Worm (Caenorhabditis elegans) whole organism, mixed stage, embryonic: ENCODE results near the gene Y57G11C.48.

Experiments used
- bed-3 ChIP-seq: fragments of 200-800 bp; sonication (Bioruptor generic); optimal IDR thresholded peaks from 3 replicates; lab custom pipeline; 2018; ENCODE audit warnings: mild to moderate bottlenecking, missing genetic modification characterization, moderate library complexity, missing compliant biosample characterization
- blmp-1 ChIP-seq: fragments of 150-350 bp; optimal IDR thresholded peaks from 2 replicates; lab custom pipeline; 2014; ENCODE audit warnings: missing biosample characterization, missing genetic modification characterization
- ceh-39 ChIP-seq: fragments of 150-350 bp; optimal IDR thresholded peaks from 2 replicates; lab custom pipeline; 2014; ENCODE audit warnings: missing biosample characterization, missing genetic modification characterization
- ceh-43 ChIP-seq: fragments of 200-800 bp; sonication (Bioruptor generic); optimal IDR thresholded peaks from 2 replicates; lab custom pipeline; 2018; ENCODE audit warnings: mild to moderate bottlenecking, missing genetic modification characterization, moderate library complexity, missing compliant biosample characterization
- ceh-83 ChIP-seq: fragments of 200-800 bp; sonication (Bioruptor generic); optimal IDR thresholded peaks from 2 replicates; lab custom pipeline; 2018; ENCODE audit warnings: mild to moderate bottlenecking, missing genetic modification characterization, missing compliant biosample characterization
- cnd-1 ChIP-seq: fragments of 200-800 bp; sonication (Bioruptor generic); optimal IDR thresholded peaks from 2 replicates; lab custom pipeline; 2018; ENCODE audit warnings: mild to moderate bottlenecking, missing genetic modification characterization, missing compliant biosample characterization
- elt-1 ChIP-seq: sonication (generic microtip); optimal IDR thresholded peaks from 2 replicates; lab custom pipeline; 2017; ENCODE audit warnings: missing genetic modification characterization, mild to moderate bottlenecking, missing compliant biosample characterization, antibody characterized with exemption, moderate library complexity, borderline replicate concordance; ENCODE audit not compliant: insufficient read depth
- elt-3 ChIP-seq: fragments of 150-350 bp; optimal IDR thresholded peaks from 2 replicates; lab custom pipeline; 2014; ENCODE audit warnings: missing biosample characterization, missing genetic modification characterization
- flh-1 ChIP-seq: fragments of 200-800 bp; sonication (Bioruptor generic); optimal IDR thresholded peaks from 2 replicates; lab custom pipeline; 2018; ENCODE audit warnings: mild to moderate bottlenecking, missing genetic modification characterization, moderate library complexity, missing compliant biosample characterization
- ham-2 ChIP-seq: fragments of 200-800 bp; sonication (Bioruptor generic); optimal IDR thresholded peaks from 2 replicates; lab custom pipeline; 2018; ENCODE audit warnings: mild to moderate bottlenecking, missing genetic modification characterization, missing compliant biosample characterization
- hlh-1 ChIP-seq: fragments of 150-350 bp; optimal IDR thresholded peaks from 2 replicates; lab custom pipeline; 2014; ENCODE audit warnings: missing biosample characterization, missing genetic modification reagents, missing genetic modification characterization
- lin-13 ChIP-seq: fragments of 150-350 bp; optimal IDR thresholded peaks from 2 replicates; lab custom pipeline; 2014; ENCODE audit warnings: missing biosample characterization, missing genetic modification characterization
- lin-32 ChIP-seq: fragments of 200-800 bp; sonication (Bioruptor generic); optimal IDR thresholded peaks from 2 replicates; lab custom pipeline; 2018; ENCODE audit warnings: mild to moderate bottlenecking, missing genetic modification characterization, missing compliant biosample characterization
- lsy-2 ChIP-seq: fragments of 150-350 bp; optimal IDR thresholded peaks from 2 replicates; lab custom pipeline; 2014; ENCODE audit warnings: missing biosample characterization, missing genetic modification characterization
- mab-5 ChIP-seq: fragments of 150-350 bp; optimal IDR thresholded peaks from 2 replicates; lab custom pipeline; 2014; ENCODE audit warnings: missing biosample characterization, missing genetic modification characterization
- mep-1 ChIP-seq: fragments of 150-350 bp; optimal IDR thresholded peaks from 2 replicates; lab custom pipeline; 2017; ENCODE audit warnings: missing biosample characterization, missing genetic modification reagents, missing genetic modification characterization, inconsistent platforms
- mls-2 ChIP-seq: sonication (generic microtip); optimal IDR thresholded peaks from 2 replicates; lab custom pipeline; 2016; ENCODE audit warnings: mild to moderate bottlenecking, missing genetic modification characterization, moderate library complexity, missing compliant biosample characterization
- nhr-12 ChIP-seq: fragments of 150-350 bp; optimal IDR thresholded peaks from 2 replicates; lab custom pipeline; 2014; ENCODE audit warnings: missing biosample characterization, missing genetic modification characterization
- nhr-2 ChIP-seq: fragments of 150-350 bp; optimal IDR thresholded peaks from 2 replicates; lab custom pipeline; 2014; ENCODE audit warnings: missing biosample characterization, missing genetic modification characterization
- nhr-237 ChIP-seq: fragments of 150-350 bp; optimal IDR thresholded peaks from 2 replicates; lab custom pipeline; 2014; ENCODE audit warnings: missing biosample characterization, missing genetic modification characterization
- nhr-28 ChIP-seq: fragments of 150-350 bp; optimal IDR thresholded peaks from 2 replicates; lab custom pipeline; 2014; ENCODE audit warnings: missing biosample characterization, missing genetic modification characterization
- nhr-76 ChIP-seq: sonication (generic microtip); optimal IDR thresholded peaks from 2 replicates; lab custom pipeline; 2017; ENCODE audit warnings: missing biosample characterization, missing genetic modification characterization
- sem-2 ChIP-seq: fragments of 200-800 bp; sonication (Bioruptor generic); optimal IDR thresholded peaks from 2 replicates; lab custom pipeline; 2018; ENCODE audit warnings: mild to moderate bottlenecking, missing genetic modification characterization, missing compliant biosample characterization
- snpc-4 ChIP-seq: fragments of 150-350 bp; optimal IDR thresholded peaks from 2 replicates; lab custom pipeline; 2014; ENCODE audit warnings: missing biosample characterization, missing genetic modification characterization
- sptf-1 ChIP-seq: sonication (generic microtip); optimal IDR thresholded peaks from 2 replicates; lab custom pipeline; 2017; ENCODE audit warnings: mild to moderate bottlenecking, missing genetic modification characterization, moderate library complexity, missing compliant biosample characterization
- tbx-8 ChIP-seq: fragments of 200-800 bp; sonication (Bioruptor generic); optimal IDR thresholded peaks from 2 replicates; lab custom pipeline; 2018; ENCODE audit warnings: mild to moderate bottlenecking, missing genetic modification characterization, moderate library complexity, missing compliant biosample characterization
- unc-120 ChIP-seq: sonication (generic microtip); optimal IDR thresholded peaks from 2 replicates; lab custom pipeline; 2017; ENCODE audit warnings: missing genetic modification characterization, missing compliant biosample characterization; ENCODE audit not compliant: poor library complexity, severe bottlenecking
- unc-39 ChIP-seq: fragments of 150-350 bp; optimal IDR thresholded peaks from 2 replicates; lab custom pipeline; 2014; ENCODE audit warnings: missing biosample characterization, missing genetic modification characterization
- unc-62 ChIP-seq: fragments of 150-350 bp; optimal IDR thresholded peaks from 2 replicates; lab custom pipeline; 2014; ENCODE audit warnings: missing biosample characterization, missing genetic modification reagents, missing genetic modification characterization
- zip-8 ChIP-seq: fragments of 150-350 bp; optimal IDR thresholded peaks from 2 replicates; lab custom pipeline; 2014; ENCODE audit warnings: missing biosample characterization, missing genetic modification characterization
- ztf-11 ChIP-seq: fragments of 150-350 bp; optimal IDR thresholded peaks from 2 replicates; lab custom pipeline; 2014; ENCODE audit warnings: missing biosample characterization, missing genetic modification characterization

The Y57G11C.48 gene

DNA sequence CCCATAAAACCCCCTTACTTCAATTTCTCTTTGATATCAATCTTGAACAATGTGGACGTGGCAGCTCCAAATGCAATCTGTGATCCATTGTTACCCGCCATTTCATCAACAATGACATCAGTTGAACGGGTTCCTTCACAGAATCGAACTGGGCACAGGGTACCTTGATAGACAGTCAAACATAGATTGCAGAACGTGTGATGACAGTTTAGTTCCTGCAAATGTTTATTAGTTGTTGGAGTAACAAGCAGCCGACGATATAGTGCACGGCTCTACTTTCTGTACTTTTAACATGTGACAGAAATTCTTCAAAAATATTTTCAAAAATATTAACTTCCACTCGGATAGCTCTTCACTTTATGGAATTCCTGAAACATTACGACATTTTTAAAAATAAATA lies at the start of gene Y57G11C.48:
Gene Y57G11C.48 (minus strand): TSS at position 101 of the 400 bp plus-strand sequence.
- TF ChIP-seq tbx-8 (GFP tag; lab: Kevin White, UChicago) (no peak), nhr-237 (tag; lab: Kevin White, UChicago) (no peak), bed-3 (GFP tag; lab: Kevin White, UChicago) (no peak), lin-32 (GFP tag; lab: Kevin White, UChicago) (no peak), nhr-28 (tag; lab: Kevin White, UChicago) (no peak), ham-2 (GFP tag; lab: Kevin White, UChicago) (no peak), lsy-2 (tag; lab: Kevin White, UChicago) (no peak), flh-1 (GFP tag; lab: Kevin White, UChicago) (no peak), nhr-76 (tag; lab: Kevin White, UChicago) (no peak), hlh-1 (tag; lab: Kevin White, UChicago) (no peak)

DNA sequence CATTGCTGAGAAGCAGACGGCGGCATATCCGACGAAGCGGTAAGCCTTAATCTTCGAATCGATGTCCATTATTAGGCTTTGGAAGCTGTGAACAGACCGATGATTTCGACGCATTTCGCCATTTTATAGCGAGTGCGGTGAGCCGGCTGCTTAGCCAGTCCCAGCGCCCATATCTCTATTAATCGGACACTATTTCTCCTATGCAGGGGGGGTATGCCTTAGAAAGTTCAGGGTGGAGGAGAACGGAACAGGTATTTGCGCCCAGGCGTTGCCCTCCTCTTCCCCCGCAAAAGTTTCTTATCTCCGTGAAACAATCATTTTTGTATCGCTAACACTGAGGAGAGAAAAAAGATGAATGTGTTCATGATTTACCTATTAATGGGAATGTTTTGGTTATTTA lies 42.5 kb upstream of the Y57G11C.48 start, which contains the start of gene dpy-4:
Gene dpy-4 (minus strand): TSS at position 101 of the 400 bp plus-strand sequence.
- no peak for TF ChIP-seq nhr-12 (tag; lab: Kevin White, UChicago)
- TF ChIP-seq mab-5 (tag; lab: Kevin White, UChicago): no peak
- TF ChIP-seq unc-62 (GFP tag; lab: Kevin White, UChicago): no peak
- TF ChIP-seq ceh-83: no peak
- no peak for TF ChIP-seq unc-120 (tag; lab: Kevin White, UChicago)
- TF ChIP-seq sem-2 (GFP tag; lab: Kevin White, UChicago): no peak
- TF ChIP-seq elt-3: no peak
- no peak for TF ChIP-seq unc-39
- no peak for TF ChIP-seq zip-8 (tag; lab: Kevin White, UChicago)
- TF ChIP-seq ztf-11 (tag; lab: Kevin White, UChicago): no peak
- TF ChIP-seq bed-3 (GFP tag; lab: Kevin White, UChicago): no peak
- no peak for TF ChIP-seq tbx-8 (GFP tag; lab: Kevin White, UChicago)
- no peak for TF ChIP-seq lin-13
- TF ChIP-seq, all 35 proteins: peak for 0

DNA sequence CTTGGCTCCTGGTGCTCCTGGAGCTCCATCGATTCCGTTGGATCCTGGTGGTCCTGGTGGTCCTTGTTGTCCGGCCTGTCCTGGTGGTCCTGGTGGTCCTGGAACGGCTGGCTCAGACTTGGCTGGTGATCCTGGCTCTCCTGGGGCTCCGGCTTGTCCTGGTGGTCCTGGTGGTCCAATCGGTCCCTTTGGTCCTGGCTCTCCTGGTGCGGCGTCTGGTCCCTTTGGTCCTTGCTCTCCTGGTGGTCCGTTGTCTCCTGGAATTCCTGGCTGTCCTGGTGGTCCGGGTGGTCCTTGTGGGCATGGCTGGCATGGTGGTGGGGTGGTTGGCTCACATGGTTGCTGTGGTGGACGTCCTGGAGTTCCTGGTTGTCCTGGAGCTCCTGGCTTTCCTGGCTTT lies 41.7 kb upstream of the Y57G11C.48 start:
- TF ChIP-seq unc-62 (GFP tag; lab: Kevin White, UChicago) (no peak), nhr-2 (tag; lab: Kevin White, UChicago) (no peak), blmp-1 (no peak), nhr-76 (tag; lab: Kevin White, UChicago) (no peak), zip-8 (tag; lab: Kevin White, UChicago) (no peak), nhr-237 (tag; lab: Kevin White, UChicago) (no peak), ceh-39 (tag; lab: Kevin White, UChicago) (no peak), elt-1 (tag; lab: Kevin White, UChicago) (no peak)

DNA sequence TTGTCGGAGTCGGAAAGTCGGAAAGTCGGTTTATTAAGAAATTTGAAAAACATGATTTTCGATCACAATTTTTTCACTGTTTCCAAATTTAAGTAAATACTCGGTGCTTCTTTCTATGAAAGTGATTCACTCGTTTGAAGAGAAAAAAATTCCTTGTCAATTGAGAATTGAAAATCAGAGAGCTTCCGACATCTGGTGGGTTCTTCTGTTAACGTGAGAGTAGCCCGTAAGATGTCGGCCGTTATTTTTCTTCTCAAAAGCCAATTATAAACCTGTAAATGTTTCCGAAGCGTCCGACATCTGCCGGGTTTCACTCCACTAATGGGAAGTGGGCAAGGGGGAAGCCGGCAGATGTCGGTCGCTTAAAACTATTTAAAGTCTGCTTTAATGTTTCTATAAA lies 40.9 kb upstream of the Y57G11C.48 start:
- TF ChIP-seq cnd-1 (tag; lab: Kevin White, UChicago) (no peak), ham-2 (GFP tag; lab: Kevin White, UChicago) (no peak), nhr-28 (tag; lab: Kevin White, UChicago) (no peak), mep-1 (tag; lab: Kevin White, UChicago) (no peak), sem-2 (GFP tag; lab: Kevin White, UChicago) (no peak), mls-2 (tag; lab: Kevin White, UChicago) (no peak), tbx-8 (GFP tag; lab: Kevin White, UChicago) (no peak), ceh-83 (no peak), blmp-1 (no peak), sptf-1 (tag; lab: Kevin White, UChicago) (no peak)

DNA sequence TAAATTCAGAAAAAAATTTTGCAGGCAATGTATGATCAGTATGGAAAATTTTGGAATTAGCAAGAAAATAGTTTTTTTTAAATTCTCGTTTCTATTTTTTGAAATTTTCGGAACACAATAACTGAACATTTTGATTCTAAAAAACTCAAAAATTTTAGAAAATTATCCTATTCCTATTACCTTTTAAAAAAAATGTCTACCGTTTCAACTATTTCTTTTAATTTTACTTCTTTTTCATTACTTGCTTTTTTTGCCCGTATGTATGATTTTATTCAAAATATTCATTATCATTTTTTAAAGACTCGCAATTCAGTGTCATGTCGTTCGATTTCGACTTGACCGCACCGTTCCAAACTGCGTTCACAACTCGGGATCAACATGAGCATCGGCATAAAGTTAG lies 37.2 kb upstream of the Y57G11C.48 start, which contains the start of gene atln-2:
Gene atln-2 (plus strand): TSS at position 301 of the 400 bp plus-strand sequence.
- TF ChIP-seq lin-13 (no peak), ceh-83 (no peak), flh-1 (GFP tag; lab: Kevin White, UChicago) (no peak), nhr-237 (tag; lab: Kevin White, UChicago) (no peak), ceh-39 (tag; lab: Kevin White, UChicago) (no peak), snpc-4 (tag; lab: Kevin White, UChicago) (no peak), ceh-43 (GFP tag; lab: Kevin White, UChicago) (no peak), zip-8 (tag; lab: Kevin White, UChicago) (no peak), cnd-1 (tag; lab: Kevin White, UChicago) (no peak), mep-1 (tag; lab: Kevin White, UChicago) (no peak), nhr-76 (tag; lab: Kevin White, UChicago) (no peak), sem-2 (GFP tag; lab: Kevin White, UChicago) (no peak), nhr-2 (tag; lab: Kevin White, UChicago) (no peak), hlh-1 (tag; lab: Kevin White, UChicago) (no peak), sptf-1 (tag; lab: Kevin White, UChicago) (no peak)
